Worm (Caenorhabditis elegans): ENCODE results near the gene pph-1.
A peak's percentile ranks its signal among the peaks of the same experiment; 100 is the strongest.

The pph-1 gene

ce11 chrV:10661417-10661945 lies 40.9 kb upstream of the pph-1 start, which contains the start of gene sqv-4 (continued):
- TF ChIP-seq zip-4 (GFP tag; optimal IDR thresholded peaks at IDR 0.05) (no peak), unc-98 (GFP tag; IDR thresholded peaks at IDR 0.05) (no peak), unc-62 (GFP tag; optimal IDR thresholded peaks at IDR 0.05) (no peak), isw-1 (GFP tag; IDR thresholded peaks at IDR 0.05) (no peak; the same call in 1 of the 2 replicates), blmp-1 (tag; optimal IDR thresholded peaks at IDR 0.05) (no peak), fkh-4 (tag; optimal IDR thresholded peaks at IDR 0.05; ENCODE audit: borderline replicate concordance) (no peak), lsy-2 (tag; optimal IDR thresholded peaks at IDR 0.05) (peak; percentile 28 to 78), ets-5 (GFP tag; IDR thresholded peaks at IDR 0.05) (no peak), C04F5.9 (tag; optimal IDR thresholded peaks at IDR 0.05) (no peak), C16A3.4 (tag; optimal IDR thresholded peaks at IDR 0.05) (no peak), ceh-88 (GFP tag; IDR thresholded peaks at IDR 0.05) (no peak), tbx-2 (tag; optimal IDR thresholded peaks at IDR 0.05) (peak; percentile 61), nhr-20 (tag; optimal IDR thresholded peaks at IDR 0.05) (peak; percentile 32), fkh-8 (tag; optimal IDR thresholded peaks at IDR 0.05) (no peak), ztf-4 (tag; optimal IDR thresholded peaks at IDR 0.05) (no peak), Y116A8C.19 (tag; optimal IDR thresholded peaks at IDR 0.05; ENCODE audit: borderline replicate concordance) (no peak), swsn-7 (tag; optimal IDR thresholded peaks at IDR 0.05) (peak; percentile 47), ama-1 (optimal IDR thresholded peaks at IDR 0.05) (no peak), elt-3 (tag; optimal IDR thresholded peaks at IDR 0.05) (no peak), nhr-11 (tag; optimal IDR thresholded peaks at IDR 0.05) (no peak), snpc-4 (tag; optimal IDR thresholded peaks at IDR 0.05) (no peak), grh-1 (GFP tag; IDR thresholded peaks at IDR 0.05) (no peak), xbp-1 (tag; optimal IDR thresholded peaks at IDR 0.05) (peak; percentile 59), sptf-1 (tag; optimal IDR thresholded peaks at IDR 0.05) (no peak), ceh-82 (tag; optimal IDR thresholded peaks at IDR 0.05) (no peak), efl-1 (optimal IDR thresholded peaks at IDR 0.05) (peak; percentile 28 to 89), efl-1 (GFP tag; optimal IDR thresholded peaks at IDR 0.05 in 1 of 2) (peak; percentile 86 to 98), nhr-76 (tag; optimal IDR thresholded peaks at IDR 0.05) (no peak), nhr-90 (tag; optimal IDR thresholded peaks at IDR 0.05; ENCODE audit: poor library complexity) (peak; percentile 11), mef-2 (tag; optimal IDR thresholded peaks at IDR 0.05) (no peak), unc-86 (tag; optimal IDR thresholded peaks at IDR 0.05) (peak; percentile 10), nhr-84 (tag; optimal IDR thresholded peaks at IDR 0.05) (no peak), nhr-28 (tag; optimal IDR thresholded peaks at IDR 0.05) (no peak), ces-1 (GFP tag; optimal IDR thresholded peaks at IDR 0.05) (no peak), sup-37 (GFP tag; optimal IDR thresholded peaks at IDR 0.05) (no peak), lir-3 (tag; optimal IDR thresholded peaks at IDR 0.05; ENCODE audit: poor library complexity) (no peak), snu-23 (GFP tag; optimal IDR thresholded peaks at IDR 0.05) (peak; percentile 67), unc-130 (tag; optimal IDR thresholded peaks at IDR 0.05) (no peak), skn-1 (tag; optimal IDR thresholded peaks at IDR 0.05) (no peak), nhr-19 (GFP tag; conservative IDR thresholded peaks at IDR 0.05) (peak; percentile 16; the same call in 1 of the 2 replicates), C34B4.2 (tag; optimal IDR thresholded peaks at IDR 0.05) (no peak), vab-15 (tag; optimal IDR thresholded peaks at IDR 0.05) (no peak), ztf-11 (tag; optimal IDR thresholded peaks at IDR 0.05) (no peak), lin-39 (tag; optimal IDR thresholded peaks at IDR 0.05) (no peak), aha-1 (tag; optimal IDR thresholded peaks at IDR 0.05) (no peak), jun-1 (tag; optimal IDR thresholded peaks at IDR 0.05) (no peak), ceh-8 (GFP tag; optimal IDR thresholded peaks at IDR 0.05) (no peak), lin-13 (GFP tag; optimal IDR thresholded peaks at IDR 0.05) (no peak), zag-1 (tag; optimal IDR thresholded peaks at IDR 0.05) (no peak), nhr-12 (tag; optimal IDR thresholded peaks at IDR 0.05) (no peak), ceh-63 (GFP tag; optimal IDR thresholded peaks at IDR 0.05) (no peak), mab-9 (GFP tag; IDR thresholded peaks at IDR 0.05) (no peak), tlp-1 (tag; optimal IDR thresholded peaks at IDR 0.05) (no peak), alr-1 (tag; optimal IDR thresholded peaks at IDR 0.05; ENCODE audit: borderline replicate concordance) (no peak), fkh-10 (GFP tag; optimal IDR thresholded peaks at IDR 0.05) (no peak)

Measured in whole organism, L1 larva.